Worm (Caenorhabditis elegans) whole organism, young adult: ENCODE results near the gene zig-11.

Source experiments
- B0261.1 ChIP-seq: sonication (generic microtip); optimal IDR thresholded peaks from 2 replicates; lab custom pipeline; 2016; ENCODE audit warnings: mild to moderate bottlenecking, missing genetic modification characterization, moderate library complexity, missing compliant biosample characterization
- B0336.3 ChIP-seq: fragments of 200-800 bp; sonication (Bioruptor generic); IDR thresholded peaks from 2 replicates; pipeline ENCODE4 v1.3.6; 2022; ENCODE audit warnings: missing genetic modification characterization, missing compliant biosample characterization
- C06A6.2 ChIP-seq: fragments of 200-800 bp; sonication (Bioruptor generic); conservative IDR thresholded peaks from 2 replicates; pipeline ENCODE4 v1.3.6; 2022; ENCODE audit warnings: missing genetic modification characterization, missing compliant biosample characterization
- C17E4.6 ChIP-seq: fragments of 200-800 bp; sonication (Bioruptor generic); IDR thresholded peaks from 2 replicates; pipeline ENCODE4 v1.3.6; 2022; ENCODE audit warnings: missing genetic modification reagents, missing genetic modification characterization, missing compliant biosample characterization
- D2030.7 ChIP-seq: fragments of 200-800 bp; sonication (Bioruptor generic); IDR thresholded peaks from 2 replicates; pipeline ENCODE4 v1.3.6; 2022; ENCODE audit warnings: missing genetic modification reagents, missing genetic modification characterization, missing compliant biosample characterization
- F22D6.2 ChIP-seq: sonication (generic microtip); optimal IDR thresholded peaks from 2 replicates; lab custom pipeline; 2016; ENCODE audit warnings: mild to moderate bottlenecking, missing genetic modification characterization, missing compliant biosample characterization
- F23B12.7 ChIP-seq: sonication (generic microtip); optimal IDR thresholded peaks from 2 replicates; lab custom pipeline; 2017; ENCODE audit warnings: missing genetic modification characterization, mild to moderate bottlenecking, missing compliant biosample characterization, antibody characterized with exemption, moderate library complexity; ENCODE audit not compliant: insufficient read depth
- F39B2.1 ChIP-seq: fragments of 200-800 bp; sonication (Bioruptor generic); IDR thresholded peaks from 2 replicates; pipeline ENCODE4 v1.3.6; 2022; ENCODE audit warnings: missing genetic modification reagents, missing genetic modification characterization, missing compliant biosample characterization
- F52B5.7 ChIP-seq: sonication (generic microtip); optimal IDR thresholded peaks from 2 replicates; lab custom pipeline; 2016; ENCODE audit warnings: mild to moderate bottlenecking, missing genetic modification characterization, missing compliant biosample characterization
- F55B11.4 ChIP-seq: sonication (generic microtip); optimal IDR thresholded peaks from 2 replicates; lab custom pipeline; 2016; ENCODE audit warnings: missing compliant biosample characterization, missing genetic modification characterization, borderline replicate concordance; ENCODE audit not compliant: insufficient read depth
- K12H6.12 ChIP-seq: fragments of 200-800 bp; sonication (Bioruptor generic); optimal IDR thresholded peaks from 2 replicates; lab custom pipeline; 2018; ENCODE audit warnings: mild to moderate bottlenecking, missing genetic modification characterization, missing compliant biosample characterization
- T07F8.4 ChIP-seq: sonication (generic microtip); optimal IDR thresholded peaks from 2 replicates; lab custom pipeline; 2016; ENCODE audit warnings: mild to moderate bottlenecking, missing genetic modification characterization, moderate library complexity, missing compliant biosample characterization
- Y95B8A.8 ChIP-seq: fragments of 200-800 bp; sonication (Bioruptor generic); IDR thresholded peaks from 2 replicates; pipeline ENCODE4 v1.3.6; 2022; ENCODE audit warnings: missing genetic modification reagents, missing genetic modification characterization, missing compliant biosample characterization
- akir-1 ChIP-seq: fragments of 200-800 bp; sonication (Bioruptor generic); optimal IDR thresholded peaks from 2 replicates; lab custom pipeline; 2018; ENCODE audit warnings: mild to moderate bottlenecking, missing genetic modification characterization, moderate library complexity, missing compliant biosample characterization
- ama-1 ChIP-seq, 3 experiments: fragments of 150-350 bp in 1 of 3; sonication (generic microtip) in 2 of 3; optimal IDR thresholded peaks; 2 replicates each; lab custom pipeline; 2014 to 2018; ENCODE audit warnings: missing biosample characterization in 2 of 3, missing genetic modification characterization in 2 of 3, missing genetic modification reagents in 2 of 3
- aptf-2 ChIP-seq: fragments of 200-800 bp; sonication (Bioruptor generic); conservative IDR thresholded peaks from 2 replicates; pipeline ENCODE4 v1.3.6; 2022; ENCODE audit warnings: missing genetic modification reagents, missing genetic modification characterization, missing compliant biosample characterization
- aptf-3 ChIP-seq: fragments of 200-800 bp; sonication (Bioruptor generic); IDR thresholded peaks from 2 replicates; pipeline ENCODE4 v1.3.6; 2022; ENCODE audit warnings: missing genetic modification characterization, missing compliant biosample characterization
- atf-7 ChIP-seq: sonication (generic microtip); optimal IDR thresholded peaks from 2 replicates; lab custom pipeline; 2017; ENCODE audit warnings: mild to moderate bottlenecking, missing genetic modification characterization, missing compliant biosample characterization
- attf-3 ChIP-seq: fragments of 200-800 bp; sonication (Bioruptor generic); conservative IDR thresholded peaks from 2 replicates; pipeline ENCODE4 v1.3.6; 2022; ENCODE audit warnings: missing genetic modification reagents, missing genetic modification characterization, missing compliant biosample characterization
- bed-1 ChIP-seq: fragments of 200-800 bp; sonication (Bioruptor generic); IDR thresholded peaks from 2 replicates; pipeline ENCODE4 v1.3.6; 2022; ENCODE audit warnings: missing genetic modification reagents, missing genetic modification characterization, missing compliant biosample characterization
- cebp-1 ChIP-seq, 2 experiments: fragments of 200-800 bp in 1 of 2; sonication (Bioruptor generic) in 1 of 2; sonication (generic microtip) in 1 of 2; IDR thresholded peaks in 1 of 2; optimal IDR thresholded peaks in 1 of 2; 2 replicates each; pipeline versions ENCODE4 v1.3.6 to Lab custom; 2017 to 2022; ENCODE audit warnings: missing compliant biosample characterization in 2 of 2, missing genetic modification characterization in 2 of 2, mild to moderate bottlenecking in 1 of 2, missing genetic modification reagents in 1 of 2, moderate library complexity in 1 of 2
- ceh-100 ChIP-seq: fragments of 200-800 bp; sonication (Bioruptor generic); IDR thresholded peaks from 2 replicates; pipeline ENCODE4 v1.3.6; 2022; ENCODE audit warnings: missing genetic modification reagents, missing genetic modification characterization, missing compliant biosample characterization
- ceh-27 ChIP-seq: fragments of 200-800 bp; sonication (Bioruptor generic); optimal IDR thresholded peaks from 2 replicates; lab custom pipeline; 2018; ENCODE audit warnings: mild to moderate bottlenecking, missing genetic modification characterization, moderate library complexity, missing compliant biosample characterization
- ceh-40 ChIP-seq: fragments of 200-800 bp; sonication (Bioruptor generic); IDR thresholded peaks from 2 replicates; pipeline ENCODE4 v1.3.6; 2022; ENCODE audit warnings: missing genetic modification characterization, missing compliant biosample characterization
- ceh-58 ChIP-seq: fragments of 200-800 bp; sonication (Bioruptor generic); IDR thresholded peaks from 2 replicates; pipeline ENCODE4 v1.3.6; 2022; ENCODE audit warnings: missing genetic modification characterization, missing compliant biosample characterization
- die-1 ChIP-seq: sonication (generic microtip); optimal IDR thresholded peaks from 2 replicates; lab custom pipeline; 2016; ENCODE audit warnings: missing genotype, mild to moderate bottlenecking, missing genetic modification characterization, missing compliant biosample characterization
- egl-18 ChIP-seq: fragments of 200-800 bp; sonication (Bioruptor generic); IDR thresholded peaks from 2 replicates; pipeline ENCODE4 v1.3.6; 2022; ENCODE audit warnings: missing genetic modification reagents, missing genetic modification characterization, missing compliant biosample characterization
- egl-44 ChIP-seq: fragments of 200-800 bp; sonication (Bioruptor generic); IDR thresholded peaks from 2 replicates; pipeline ENCODE4 v1.3.6; 2022; ENCODE audit warnings: missing genetic modification reagents, missing genetic modification characterization, missing compliant biosample characterization
- hlh-26 ChIP-seq: fragments of 200-800 bp; sonication (Bioruptor generic); conservative IDR thresholded peaks from 2 replicates; pipeline ENCODE4 v1.3.6; 2022; ENCODE audit warnings: missing genetic modification reagents, missing genetic modification characterization, missing compliant biosample characterization
- hsf-1 ChIP-seq: fragments of 200-800 bp; sonication (Bioruptor generic); IDR thresholded peaks from 2 replicates; pipeline ENCODE4 v1.3.6; 2022; ENCODE audit warnings: missing genetic modification reagents, missing genetic modification characterization, missing compliant biosample characterization
- lag-1 ChIP-seq: fragments of 200-800 bp; sonication (Bioruptor generic); IDR thresholded peaks from 2 replicates; pipeline ENCODE4 v1.3.6; 2022; ENCODE audit warnings: missing genetic modification reagents, missing genetic modification characterization, missing compliant biosample characterization
- lin-35 ChIP-seq, 3 experiments: fragments of 150-350 bp in 2 of 3; sonication (generic microtip) in 1 of 3; optimal IDR thresholded peaks; 2 replicates each; lab custom pipeline; 2014 to 2018; ENCODE audit warnings: missing biosample characterization in 3 of 3, missing genetic modification characterization in 3 of 3, missing genetic modification reagents in 3 of 3
- mes-4 ChIP-seq: sonication (generic microtip); optimal IDR thresholded peaks from 2 replicates; lab custom pipeline; 2016; ENCODE audit warnings: missing genotype, missing genetic modification characterization, missing compliant biosample characterization
- mxl-1 ChIP-seq: sonication (generic microtip); optimal IDR thresholded peaks from 2 replicates; lab custom pipeline; 2016; ENCODE audit warnings: missing genetic modification characterization, missing compliant biosample characterization
- nfya-1 ChIP-seq: sonication (generic microtip); optimal IDR thresholded peaks from 2 replicates; lab custom pipeline; 2017; ENCODE audit warnings: antibody characterized with exemption, missing compliant biosample characterization, missing genetic modification characterization, borderline replicate concordance; ENCODE audit not compliant: insufficient read depth
- nhr-120 ChIP-seq: fragments of 200-800 bp; sonication (Bioruptor generic); IDR thresholded peaks from 2 replicates; pipeline ENCODE4 v1.3.6; 2022; ENCODE audit warnings: missing genetic modification characterization, missing compliant biosample characterization
- nhr-179 ChIP-seq: sonication (generic microtip); optimal IDR thresholded peaks from 2 replicates; lab custom pipeline; 2016; ENCODE audit warnings: mild to moderate bottlenecking, missing genetic modification characterization, missing compliant biosample characterization
- nhr-80 ChIP-seq: sonication (generic microtip); optimal IDR thresholded peaks from 2 replicates; lab custom pipeline; 2016; ENCODE audit warnings: missing genetic modification characterization, missing compliant biosample characterization
- nhr-90 ChIP-seq: sonication (generic microtip); optimal IDR thresholded peaks from 2 replicates; lab custom pipeline; 2016; ENCODE audit warnings: missing genotype, mild to moderate bottlenecking, missing genetic modification characterization, missing compliant biosample characterization
- repo-1 ChIP-seq: sonication (generic microtip); optimal IDR thresholded peaks from 2 replicates; lab custom pipeline; 2017; ENCODE audit warnings: mild to moderate bottlenecking, missing genetic modification characterization, missing compliant biosample characterization
- sdz-38 ChIP-seq: sonication (generic microtip); optimal IDR thresholded peaks from 2 replicates; lab custom pipeline; 2016; ENCODE audit warnings: missing genotype, missing genetic modification characterization, missing compliant biosample characterization
- sea-2 ChIP-seq: fragments of 200-800 bp; sonication (Bioruptor generic); IDR thresholded peaks from 2 replicates; pipeline ENCODE4 v1.3.6; 2022; ENCODE audit warnings: missing genetic modification characterization, missing compliant biosample characterization
- snpc-1.1 ChIP-seq: sonication (generic microtip); optimal IDR thresholded peaks from 2 replicates; lab custom pipeline; 2017; ENCODE audit warnings: missing genetic modification characterization, mild to moderate bottlenecking, missing compliant biosample characterization, antibody characterized with exemption, moderate library complexity, missing genotype, missing genetic modification reagents; ENCODE audit not compliant: insufficient read depth
- tbx-9 ChIP-seq: sonication (generic microtip); optimal IDR thresholded peaks from 2 replicates; lab custom pipeline; 2016; ENCODE audit warnings: borderline replicate concordance, missing genetic modification characterization, inconsistent platforms, missing compliant biosample characterization
- zim-3 ChIP-seq: sonication (generic microtip); optimal IDR thresholded peaks from 2 replicates; lab custom pipeline; 2017; ENCODE audit warnings: mild to moderate bottlenecking, missing genetic modification characterization, moderate library complexity, missing compliant biosample characterization
- ztf-22 ChIP-seq: fragments of 200-800 bp; sonication (Bioruptor generic); optimal IDR thresholded peaks from 2 replicates; lab custom pipeline; 2018; ENCODE audit warnings: mild to moderate bottlenecking, missing genetic modification characterization, moderate library complexity, missing compliant biosample characterization
- ztf-3 ChIP-seq: fragments of 200-800 bp; sonication (Bioruptor generic); optimal IDR thresholded peaks from 2 replicates; lab custom pipeline; 2018; ENCODE audit warnings: mild to moderate bottlenecking, missing genetic modification characterization, missing compliant biosample characterization

zig-11 gene

DNA sequence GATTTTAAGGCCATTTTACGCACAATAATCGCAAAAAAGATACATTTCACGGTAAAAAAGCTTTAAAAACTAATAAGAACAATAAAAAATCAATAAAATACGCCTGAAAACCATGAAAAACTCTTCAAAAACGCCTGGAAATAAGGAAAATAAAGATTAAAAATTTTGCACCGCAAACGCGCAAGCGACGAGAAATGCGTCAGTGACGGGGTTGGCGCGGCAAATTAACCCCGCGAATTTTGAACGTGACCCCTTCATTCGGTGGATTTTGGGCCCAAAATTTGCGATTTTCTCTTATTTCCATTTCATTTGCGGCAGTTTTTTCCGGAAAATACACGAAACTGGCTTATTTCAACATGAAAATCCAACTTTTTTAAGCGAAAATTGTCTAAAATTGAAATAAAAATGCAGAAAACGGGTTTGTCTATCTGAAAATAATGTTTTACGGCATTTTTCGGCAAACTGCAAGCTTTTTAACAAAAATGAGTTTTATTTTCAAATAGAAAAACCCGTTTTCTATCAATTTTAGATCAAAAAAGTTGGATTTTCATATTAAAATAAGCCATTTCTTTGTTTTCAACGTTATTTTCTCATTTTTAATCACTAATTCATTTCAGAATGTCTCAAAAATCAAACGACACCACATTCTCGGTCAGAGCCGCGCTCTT lies 24.0 kb downstream of the zig-11 start, which contains the start of gene knl-3 (continued):
- TF ChIP-seq nhr-179 (tag; lab: Kevin White, UChicago) (no peak), F39B2.1 (0 out of 2 replicates have a peak, but pooled peaks have one; percentile 47), hsf-1 (GFP tag; lab: Robert Waterston, UW) (peak; percentile 87), lin-35 (GFP tag; optimal IDR thresholded peaks at IDR 0.05; lab: Kevin White, UChicago) (peak; percentile 88 to 94 (median 94)), snpc-1.1 (peak; percentile 61), F55B11.4 (no peak), sdz-38 (no peak), D2030.7 (GFP tag; lab: Robert Waterston, UW) (peak; percentile 95), ztf-22 (GFP tag; lab: Kevin White, UChicago) (no peak), ceh-40 (GFP tag; lab: Robert Waterston, UW) (no peak), C06A6.2 (GFP tag; lab: Robert Waterston, UW) (peak; percentile 64), bed-1 (GFP tag; lab: Robert Waterston, UW) (no peak), lag-1 (no peak), sea-2 (no peak), nhr-80 (tag; lab: Kevin White, UChicago) (peak; percentile 42), F23B12.7 (tag; lab: Kevin White, UChicago) (peak; percentile 96), akir-1 (GFP tag; lab: Kevin White, UChicago) (no peak), die-1 (tag; lab: Kevin White, UChicago) (peak; percentile 13), ceh-58 (GFP tag; lab: Robert Waterston, UW) (no peak), aptf-3 (GFP tag; lab: Robert Waterston, UW) (0 out of 2 replicates have a peak, but pooled peaks have one; percentile 47), ztf-3 (GFP tag; lab: Kevin White, UChicago) (no peak), B0261.1 (tag; lab: Kevin White, UChicago) (peak; percentile 26), mxl-1 (tag; lab: Kevin White, UChicago) (peak; percentile 13), B0336.3 (GFP tag; lab: Robert Waterston, UW) (peak; percentile 97), egl-44 (GFP tag; lab: Robert Waterston, UW) (peak; percentile 79; the same call in 1 of the 2 replicates), F52B5.7 (no peak), hlh-26 (GFP tag; lab: Robert Waterston, UW) (no peak), ceh-100 (GFP tag; lab: Robert Waterston, UW) (peak; percentile 89), zim-3 (no peak), atf-7 (tag; lab: Kevin White, UChicago) (peak; percentile 67), ceh-27 (GFP tag; lab: Kevin White, UChicago) (peak; percentile 78), repo-1 (tag; lab: Kevin White, UChicago) (peak; percentile 72), egl-18 (GFP tag; lab: Robert Waterston, UW) (peak; percentile 60; the same call in 1 of the 2 replicates), nhr-90 (no peak), mes-4 (tag; lab: Kevin White, UChicago) (peak; percentile 7), nhr-120 (no peak), Y95B8A.8 (GFP tag; lab: Robert Waterston, UW) (peak; percentile 90), nfya-1 (tag; lab: Kevin White, UChicago) (no peak), ama-1 (optimal IDR thresholded peaks at IDR 0.05; lab: Kevin White, UChicago) (no peak), ama-1 (GFP tag; optimal IDR thresholded peaks at IDR 0.05; lab: Kevin White, UChicago) (no peak), attf-3 (GFP tag; lab: Robert Waterston, UW) (peak; percentile 73), cebp-1 (GFP tag; IDR thresholded peaks at IDR 0.05; lab: Robert Waterston, UW) (no peak), cebp-1 (tag; optimal IDR thresholded peaks at IDR 0.05; lab: Kevin White, UChicago) (peak; percentile 88), T07F8.4 (no peak), aptf-2 (GFP tag; lab: Robert Waterston, UW) (no peak), C17E4.6 (GFP tag; lab: Robert Waterston, UW) (peak; percentile 91), K12H6.12 (tag; lab: Kevin White, UChicago) (peak; percentile 76), tbx-9 (tag; lab: Kevin White, UChicago) (no peak), F22D6.2 (tag; lab: Kevin White, UChicago) (no peak)
